Worm (Caenorhabditis elegans) whole organism, mixed stage, embryonic: ENCODE data around the gene K01A12.4.

Experiments
- M03D4.4 ChIP-seq: sonication (generic microtip); optimal IDR thresholded peaks from 2 replicates; lab custom pipeline; 2017; ENCODE audit warnings: mild to moderate bottlenecking, missing genetic modification characterization, missing compliant biosample characterization
- bed-3 ChIP-seq: fragments of 200-800 bp; sonication (Bioruptor generic); optimal IDR thresholded peaks from 3 replicates; lab custom pipeline; 2018; ENCODE audit warnings: mild to moderate bottlenecking, missing genetic modification characterization, moderate library complexity, missing compliant biosample characterization
- blmp-1 ChIP-seq: fragments of 150-350 bp; optimal IDR thresholded peaks from 2 replicates; lab custom pipeline; 2014; ENCODE audit warnings: missing biosample characterization, missing genetic modification characterization
- ceh-39 ChIP-seq: fragments of 150-350 bp; optimal IDR thresholded peaks from 2 replicates; lab custom pipeline; 2014; ENCODE audit warnings: missing biosample characterization, missing genetic modification characterization
- ceh-43 ChIP-seq: fragments of 200-800 bp; sonication (Bioruptor generic); optimal IDR thresholded peaks from 2 replicates; lab custom pipeline; 2018; ENCODE audit warnings: mild to moderate bottlenecking, missing genetic modification characterization, moderate library complexity, missing compliant biosample characterization
- cnd-1 ChIP-seq: fragments of 200-800 bp; sonication (Bioruptor generic); optimal IDR thresholded peaks from 2 replicates; lab custom pipeline; 2018; ENCODE audit warnings: mild to moderate bottlenecking, missing genetic modification characterization, missing compliant biosample characterization
- drap-1 ChIP-seq: fragments of 200-800 bp; sonication (Bioruptor generic); optimal IDR thresholded peaks from 3 replicates; lab custom pipeline; 2018; ENCODE audit warnings: mild to moderate bottlenecking, missing genetic modification characterization, missing compliant biosample characterization
- elt-1 ChIP-seq: sonication (generic microtip); optimal IDR thresholded peaks from 2 replicates; lab custom pipeline; 2017; ENCODE audit warnings: missing genetic modification characterization, mild to moderate bottlenecking, missing compliant biosample characterization, antibody characterized with exemption, moderate library complexity, borderline replicate concordance; ENCODE audit not compliant: insufficient read depth
- elt-3 ChIP-seq: fragments of 150-350 bp; optimal IDR thresholded peaks from 2 replicates; lab custom pipeline; 2014; ENCODE audit warnings: missing biosample characterization, missing genetic modification characterization
- flh-1 ChIP-seq: fragments of 200-800 bp; sonication (Bioruptor generic); optimal IDR thresholded peaks from 2 replicates; lab custom pipeline; 2018; ENCODE audit warnings: mild to moderate bottlenecking, missing genetic modification characterization, moderate library complexity, missing compliant biosample characterization
- ham-2 ChIP-seq: fragments of 200-800 bp; sonication (Bioruptor generic); optimal IDR thresholded peaks from 2 replicates; lab custom pipeline; 2018; ENCODE audit warnings: mild to moderate bottlenecking, missing genetic modification characterization, missing compliant biosample characterization
- hlh-1 ChIP-seq: fragments of 150-350 bp; optimal IDR thresholded peaks from 2 replicates; lab custom pipeline; 2014; ENCODE audit warnings: missing biosample characterization, missing genetic modification reagents, missing genetic modification characterization
- lin-13 ChIP-seq: fragments of 150-350 bp; optimal IDR thresholded peaks from 2 replicates; lab custom pipeline; 2014; ENCODE audit warnings: missing biosample characterization, missing genetic modification characterization
- lin-32 ChIP-seq: fragments of 200-800 bp; sonication (Bioruptor generic); optimal IDR thresholded peaks from 2 replicates; lab custom pipeline; 2018; ENCODE audit warnings: mild to moderate bottlenecking, missing genetic modification characterization, missing compliant biosample characterization
- lsy-2 ChIP-seq: fragments of 150-350 bp; optimal IDR thresholded peaks from 2 replicates; lab custom pipeline; 2014; ENCODE audit warnings: missing biosample characterization, missing genetic modification characterization
- mab-5 ChIP-seq: fragments of 150-350 bp; optimal IDR thresholded peaks from 2 replicates; lab custom pipeline; 2014; ENCODE audit warnings: missing biosample characterization, missing genetic modification characterization
- mep-1 ChIP-seq: fragments of 150-350 bp; optimal IDR thresholded peaks from 2 replicates; lab custom pipeline; 2017; ENCODE audit warnings: missing biosample characterization, missing genetic modification reagents, missing genetic modification characterization, inconsistent platforms
- mls-2 ChIP-seq: sonication (generic microtip); optimal IDR thresholded peaks from 2 replicates; lab custom pipeline; 2016; ENCODE audit warnings: mild to moderate bottlenecking, missing genetic modification characterization, moderate library complexity, missing compliant biosample characterization
- nhr-12 ChIP-seq: fragments of 150-350 bp; optimal IDR thresholded peaks from 2 replicates; lab custom pipeline; 2014; ENCODE audit warnings: missing biosample characterization, missing genetic modification characterization
- nhr-237 ChIP-seq: fragments of 150-350 bp; optimal IDR thresholded peaks from 2 replicates; lab custom pipeline; 2014; ENCODE audit warnings: missing biosample characterization, missing genetic modification characterization
- nhr-76 ChIP-seq: sonication (generic microtip); optimal IDR thresholded peaks from 2 replicates; lab custom pipeline; 2017; ENCODE audit warnings: missing biosample characterization, missing genetic modification characterization
- pha-4 ChIP-seq: fragments of 150-350 bp; optimal IDR thresholded peaks from 2 replicates; lab custom pipeline; 2018; ENCODE audit warnings: missing biosample characterization, missing genetic modification reagents, missing genetic modification characterization
- sem-2 ChIP-seq: fragments of 200-800 bp; sonication (Bioruptor generic); optimal IDR thresholded peaks from 2 replicates; lab custom pipeline; 2018; ENCODE audit warnings: mild to moderate bottlenecking, missing genetic modification characterization, missing compliant biosample characterization
- snpc-4 ChIP-seq: fragments of 150-350 bp; optimal IDR thresholded peaks from 2 replicates; lab custom pipeline; 2014; ENCODE audit warnings: missing biosample characterization, missing genetic modification characterization
- sptf-1 ChIP-seq: sonication (generic microtip); optimal IDR thresholded peaks from 2 replicates; lab custom pipeline; 2017; ENCODE audit warnings: mild to moderate bottlenecking, missing genetic modification characterization, moderate library complexity, missing compliant biosample characterization
- tbx-8 ChIP-seq: fragments of 200-800 bp; sonication (Bioruptor generic); optimal IDR thresholded peaks from 2 replicates; lab custom pipeline; 2018; ENCODE audit warnings: mild to moderate bottlenecking, missing genetic modification characterization, moderate library complexity, missing compliant biosample characterization
- unc-120 ChIP-seq: sonication (generic microtip); optimal IDR thresholded peaks from 2 replicates; lab custom pipeline; 2017; ENCODE audit warnings: missing genetic modification characterization, missing compliant biosample characterization; ENCODE audit not compliant: poor library complexity, severe bottlenecking
- unc-39 ChIP-seq: fragments of 150-350 bp; optimal IDR thresholded peaks from 2 replicates; lab custom pipeline; 2014; ENCODE audit warnings: missing biosample characterization, missing genetic modification characterization
- unc-62 ChIP-seq: fragments of 150-350 bp; optimal IDR thresholded peaks from 2 replicates; lab custom pipeline; 2014; ENCODE audit warnings: missing biosample characterization, missing genetic modification reagents, missing genetic modification characterization
- zip-8 ChIP-seq: fragments of 150-350 bp; optimal IDR thresholded peaks from 2 replicates; lab custom pipeline; 2014; ENCODE audit warnings: missing biosample characterization, missing genetic modification characterization

Gene K01A12.4

DNA sequence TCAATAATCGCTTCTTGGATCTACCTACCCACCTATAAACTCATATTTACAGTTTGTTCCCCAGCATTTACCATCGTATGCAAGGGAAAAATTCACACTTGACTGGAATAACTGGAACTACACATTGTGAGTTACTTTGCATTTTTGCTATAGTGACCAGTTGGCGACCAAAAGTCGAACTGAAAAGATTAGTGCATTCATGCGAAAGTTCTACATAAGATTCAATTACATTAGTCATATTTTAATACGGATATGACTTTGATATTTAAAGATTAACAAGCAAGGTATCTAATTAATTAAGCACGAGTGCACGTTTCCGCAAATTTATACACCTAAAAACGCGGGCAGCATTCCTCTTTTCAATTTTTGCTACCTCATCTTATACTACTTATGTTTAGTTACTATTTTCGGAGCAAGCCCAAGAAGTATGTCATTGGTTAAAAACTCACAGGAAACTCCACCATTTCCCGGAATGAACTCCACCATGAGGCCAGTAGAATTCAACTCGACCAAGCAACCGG is 39.6 kb upstream of the K01A12.4 start, which contains the start of gene jmjd-3.1:
jmjd-3.1 (plus strand) TSS at position 51 of the 521 bp plus-strand sequence.
- no peak for TF ChIP-seq nhr-76 (tag; lab: Kevin White, UChicago)
- no peak for TF ChIP-seq drap-1
- no peak for TF ChIP-seq hlh-1 (tag; lab: Kevin White, UChicago)
- TF ChIP-seq unc-120 (tag; lab: Kevin White, UChicago) = no peak
- no peak for TF ChIP-seq sptf-1 (tag; lab: Kevin White, UChicago)
- no peak for TF ChIP-seq cnd-1 (tag; lab: Kevin White, UChicago)
- no peak for TF ChIP-seq unc-39 (tag; lab: Kevin White, UChicago)
- no peak for TF ChIP-seq ceh-43 (GFP tag; lab: Kevin White, UChicago)
- no peak for TF ChIP-seq sem-2 (GFP tag; lab: Kevin White, UChicago)
- no peak for TF ChIP-seq mab-5 (tag; lab: Kevin White, UChicago)
- no peak for TF ChIP-seq elt-3 (tag; lab: Kevin White, UChicago)
- TF ChIP-seq flh-1 (GFP tag; lab: Kevin White, UChicago) = no peak
- TF ChIP-seq blmp-1 = no peak

DNA sequence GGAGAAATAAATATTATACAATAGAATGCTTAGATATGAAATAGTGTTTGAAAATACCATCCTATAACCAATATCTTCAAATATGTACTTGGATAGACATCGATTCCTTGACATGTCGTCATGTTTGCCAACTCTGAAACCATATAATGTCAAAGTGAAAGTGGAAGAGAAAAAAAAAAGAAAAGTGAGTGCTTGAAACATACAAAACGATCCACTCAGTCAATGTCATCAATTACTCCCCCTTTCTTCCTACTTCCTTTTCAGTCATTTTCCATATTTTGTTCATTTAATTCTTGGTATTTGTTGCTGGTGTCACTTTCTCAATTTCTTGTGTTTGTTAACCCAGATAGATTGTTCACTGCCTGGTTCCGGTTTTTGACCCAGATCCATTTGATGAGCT is 30.5 kb upstream of the K01A12.4 start, which contains the start of gene F18E9.4:
F18E9.4 (plus strand) TSS at position 301 of the 400 bp plus-strand sequence.
- TF ChIP-seq lin-13 (no peak), bed-3 (GFP tag; lab: Kevin White, UChicago) (no peak), blmp-1 (no peak), pha-4 (no peak), mab-5 (tag; lab: Kevin White, UChicago) (no peak), ceh-43 (GFP tag; lab: Kevin White, UChicago) (no peak), lin-32 (GFP tag; lab: Kevin White, UChicago) (no peak), unc-62 (no peak)

- TF ChIP-seq nhr-237 (tag; lab: Kevin White, UChicago) = no peak
- no peak for TF ChIP-seq cnd-1 (tag; lab: Kevin White, UChicago)
- TF ChIP-seq mab-5 (tag; lab: Kevin White, UChicago) = no peak
- no peak for TF ChIP-seq pha-4
- TF ChIP-seq unc-120 (tag; lab: Kevin White, UChicago) = no peak
- no peak for TF ChIP-seq unc-39 (tag; lab: Kevin White, UChicago)
- no peak for TF ChIP-seq elt-3 (tag; lab: Kevin White, UChicago)
- no peak for TF ChIP-seq ham-2 (GFP tag; lab: Kevin White, UChicago)
- TF ChIP-seq unc-62 = no peak
- no peak for TF ChIP-seq zip-8 (tag; lab: Kevin White, UChicago)
- no peak for TF ChIP-seq lin-13
- no peak for TF ChIP-seq mep-1
- no peak for TF ChIP-seq sptf-1 (tag; lab: Kevin White, UChicago)
- no peak for TF ChIP-seq drap-1
- no peak for TF ChIP-seq mls-2
- no peak for TF ChIP-seq snpc-4
Measured at ce11 chrX:8581447-8581846, 29.3 kb upstream of the K01A12.4 start, which contains the start of gene F18E9.8. TSS of gene F18E9.8 (minus strand) at chrX:8581547.

DNA sequence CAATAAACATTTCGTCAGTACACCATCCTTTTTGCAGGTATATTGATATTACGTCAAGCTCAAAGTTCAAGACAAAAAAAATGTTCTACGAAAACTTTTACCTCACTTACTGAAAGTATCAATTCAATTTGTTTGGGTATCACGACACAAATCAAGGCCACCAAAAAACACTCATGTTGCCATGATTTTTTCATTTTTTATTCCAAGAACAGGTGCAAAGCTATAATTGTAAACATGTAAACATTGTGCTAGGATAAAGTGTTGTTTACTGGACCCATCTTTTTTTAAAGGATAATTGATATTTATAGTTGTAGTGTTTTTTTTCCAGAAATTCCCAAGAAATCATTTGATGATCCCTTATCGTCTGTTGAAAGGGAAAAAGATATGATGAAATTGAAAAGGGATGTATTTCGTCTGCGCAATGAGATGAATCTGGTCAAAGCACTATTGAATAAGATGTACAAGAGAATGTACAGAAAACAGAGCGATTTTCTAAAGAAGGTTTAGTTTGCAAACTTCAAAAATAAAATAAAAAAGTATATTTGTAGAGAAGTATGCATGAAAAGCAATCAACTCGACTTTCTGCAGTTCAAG is 27.8 kb upstream of the K01A12.4 start:
- TF ChIP-seq zip-8 (tag; lab: Kevin White, UChicago) (no peak), lsy-2 (tag; lab: Kevin White, UChicago) (no peak), elt-3 (tag; lab: Kevin White, UChicago) (no peak), mep-1 (no peak), cnd-1 (tag; lab: Kevin White, UChicago) (no peak), nhr-12 (tag; lab: Kevin White, UChicago) (no peak), hlh-1 (tag; lab: Kevin White, UChicago) (no peak), ham-2 (GFP tag; lab: Kevin White, UChicago) (no peak), unc-62 (no peak)

DNA sequence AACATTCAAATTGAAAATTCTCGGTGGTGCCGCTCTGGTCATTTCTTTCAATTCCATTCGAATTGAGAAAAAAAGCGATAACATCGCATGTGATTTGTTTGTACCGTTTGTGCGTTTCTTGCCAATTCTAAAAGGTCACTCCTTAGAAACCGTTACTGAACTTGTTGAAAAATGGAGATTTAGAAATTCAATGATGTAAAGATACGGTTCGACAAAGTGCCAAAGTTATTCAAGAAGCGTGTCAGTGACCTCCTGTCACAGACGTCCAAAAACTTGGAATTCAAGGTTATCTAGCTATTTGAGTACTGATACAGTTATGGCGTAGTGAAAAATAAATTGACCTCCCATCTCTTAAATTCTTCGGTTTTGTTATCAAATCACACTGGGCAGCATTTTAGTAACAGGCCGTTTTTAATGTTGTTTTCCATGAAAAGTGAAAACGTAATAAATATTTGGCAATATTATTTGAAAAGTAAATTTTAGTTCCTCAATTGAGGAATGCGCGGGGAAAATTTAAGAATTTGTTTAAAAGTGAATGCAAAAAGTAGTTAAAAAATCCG is 25.8 kb upstream of the K01A12.4 start:
- no peak for TF ChIP-seq elt-1 (tag; lab: Kevin White, UChicago)
- TF ChIP-seq unc-39 (tag; lab: Kevin White, UChicago) = no peak
- no peak for TF ChIP-seq cnd-1 (tag; lab: Kevin White, UChicago)
- TF ChIP-seq zip-8 (tag; lab: Kevin White, UChicago) = no peak
- no peak for TF ChIP-seq unc-62
- no peak for TF ChIP-seq pha-4
- TF ChIP-seq mab-5 (tag; lab: Kevin White, UChicago) = no peak
- no peak for TF ChIP-seq ceh-39
- no peak for TF ChIP-seq sem-2 (GFP tag; lab: Kevin White, UChicago)
- TF ChIP-seq M03D4.4 = no peak
- TF ChIP-seq unc-120 (tag; lab: Kevin White, UChicago) = no peak
- TF ChIP-seq elt-3 (tag; lab: Kevin White, UChicago) = no peak
- no peak for TF ChIP-seq mep-1
- TF ChIP-seq drap-1 = no peak
- no peak for TF ChIP-seq nhr-12 (tag; lab: Kevin White, UChicago)
- TF ChIP-seq sptf-1 (tag; lab: Kevin White, UChicago) = no peak
- TF ChIP-seq lin-13 = no peak
- TF ChIP-seq blmp-1 = no peak
- no peak for TF ChIP-seq tbx-8 (GFP tag; lab: Kevin White, UChicago)
